Fruit fly (Drosophila melanogaster) whole organism, embryonic: ENCODE data around the gene Mgstl.

Experiments
- Aef1 ChIP-seq: fragments of 200-800 bp; sonication (Bioruptor generic); IDR thresholded peaks from 3 replicates; pipeline ENCODE4 v1.3.6; 2022; ENCODE audit warnings: missing biosample characterization, missing genetic modification characterization
- Blimp-1 ChIP-seq: fragments of 200-800 bp; sonication (Bioruptor generic); optimal IDR thresholded peaks from 3 replicates; lab custom pipeline; 2018; ENCODE audit warnings: missing biosample characterization, missing genetic modification characterization, mild to moderate bottlenecking, moderate library complexity, missing genetic modification reagents
- Bteb2 ChIP-seq: fragments of 200-800 bp; sonication (Bioruptor generic); optimal IDR thresholded peaks from 2 replicates; lab custom pipeline; 2016; ENCODE audit warnings: missing biosample characterization, missing genetic modification characterization
- CG10267 ChIP-seq: fragments of 200-800 bp; sonication (Bioruptor generic); optimal IDR thresholded peaks from 2 replicates; lab custom pipeline; 2018; ENCODE audit warnings: missing biosample characterization, mild to moderate bottlenecking, missing genetic modification characterization, moderate library complexity
- CG10274 ChIP-seq: fragments of 200-800 bp; sonication (Bioruptor generic); optimal IDR thresholded peaks from 3 replicates; lab custom pipeline; 2017; ENCODE audit warnings: missing biosample characterization, mild to moderate bottlenecking, missing genetic modification characterization
- CG12155 ChIP-seq: fragments of 200-800 bp; sonication (Bioruptor generic); optimal IDR thresholded peaks from 3 replicates; lab custom pipeline; 2016; ENCODE audit warnings: missing biosample characterization, missing genetic modification characterization
- CG13296 ChIP-seq: fragments of 200-800 bp; sonication (Bioruptor generic); optimal IDR thresholded peaks from 3 replicates; lab custom pipeline; 2018; ENCODE audit warnings: missing biosample characterization, mild to moderate bottlenecking, missing genetic modification characterization
- CG14014 ChIP-seq: fragments of 200-800 bp; sonication (Bioruptor generic); IDR thresholded peaks from 2 replicates; pipeline ENCODE4 v1.3.6; 2022; ENCODE audit warnings: missing biosample characterization, missing genetic modification characterization
- CG14441 ChIP-seq: fragments of 200-800 bp; sonication (Bioruptor generic); IDR thresholded peaks from 2 replicates; pipeline ENCODE4 v1.3.6; 2022; ENCODE audit warnings: missing biosample characterization, missing genetic modification characterization
- CG14667 ChIP-seq: fragments of 200-800 bp; sonication (Bioruptor generic); IDR thresholded peaks from 2 replicates; pipeline ENCODE4 v1.3.6; 2022; ENCODE audit warnings: missing biosample characterization, missing genetic modification characterization
- CG14710 ChIP-seq: fragments of 200-800 bp; sonication (Bioruptor generic); optimal IDR thresholded peaks from 3 replicates; lab custom pipeline; 2019; ENCODE audit warnings: missing biosample characterization, mild to moderate bottlenecking, missing genetic modification characterization, moderate library complexity
- CG14860 ChIP-seq: fragments of 200-800 bp; sonication (Bioruptor generic); IDR thresholded peaks from 3 replicates; pipeline ENCODE4 v1.3.6; 2022; ENCODE audit warnings: missing biosample characterization, missing genetic modification characterization; ENCODE audit not compliant: partially characterized antibody
- CG14965 ChIP-seq: fragments of 200-800 bp; sonication (Bioruptor generic); optimal IDR thresholded peaks from 2 replicates; lab custom pipeline; 2016; ENCODE audit warnings: missing biosample characterization, missing genetic modification characterization, borderline replicate concordance
- CG1529 ChIP-seq: fragments of 200-800 bp; sonication (Bioruptor generic); optimal IDR thresholded peaks from 3 replicates; lab custom pipeline; 2018; ENCODE audit warnings: missing biosample characterization, missing genetic modification characterization
- CG15479 ChIP-seq: fragments of 200-800 bp; sonication (Bioruptor generic); optimal IDR thresholded peaks from 3 replicates; lab custom pipeline; 2019; ENCODE audit warnings: missing biosample characterization, mild to moderate bottlenecking, missing genetic modification characterization, moderate library complexity
- CG15696 ChIP-seq: fragments of 200-800 bp; sonication (Bioruptor generic); optimal IDR thresholded peaks from 2 replicates; lab custom pipeline; 2019; ENCODE audit warnings: missing biosample characterization, mild to moderate bottlenecking, missing genetic modification characterization, moderate library complexity
- CG1602 ChIP-seq: fragments of 200-800 bp; sonication (Bioruptor generic); optimal IDR thresholded peaks from 3 replicates; lab custom pipeline; 2016; ENCODE audit warnings: missing biosample characterization, missing genetic modification characterization
- CG17385 ChIP-seq: fragments of 200-800 bp; sonication (Bioruptor generic); optimal IDR thresholded peaks from 3 replicates; lab custom pipeline; 2018; ENCODE audit warnings: missing biosample characterization, mild to moderate bottlenecking, missing genetic modification characterization
- CG17568 ChIP-seq: fragments of 200-800 bp; sonication (Bioruptor generic); optimal IDR thresholded peaks from 2 replicates; lab custom pipeline; 2018; ENCODE audit warnings: missing biosample characterization, mild to moderate bottlenecking, missing genetic modification characterization, moderate library complexity
- CG1832 ChIP-seq: fragments of 200-800 bp; sonication (Bioruptor generic); optimal IDR thresholded peaks from 2 replicates; lab custom pipeline; 2017; ENCODE audit warnings: missing biosample characterization, mild to moderate bottlenecking, missing genetic modification characterization, inconsistent platforms
- CG34376 ChIP-seq: fragments of 200-800 bp; sonication (Bioruptor generic); optimal IDR thresholded peaks from 2 replicates; lab custom pipeline; 2018; ENCODE audit warnings: missing biosample characterization, mild to moderate bottlenecking, missing genetic modification characterization
- CG7928 ChIP-seq: fragments of 200-800 bp; sonication (Bioruptor generic); optimal IDR thresholded peaks from 2 replicates; lab custom pipeline; 2017; ENCODE audit warnings: missing biosample characterization, mild to moderate bottlenecking, missing genetic modification characterization
- CG8765 ChIP-seq: fragments of 200-800 bp; sonication (Bioruptor generic); IDR thresholded peaks from 2 replicates; pipeline ENCODE4 v1.3.6; 2022; ENCODE audit warnings: missing biosample characterization, missing genetic modification characterization
- Dip2 ChIP-seq: fragments of 200-800 bp; sonication (Bioruptor generic); IDR thresholded peaks from 2 replicates; pipeline ENCODE4 v1.3.6; 2022; ENCODE audit warnings: missing biosample characterization, missing genetic modification characterization
- E2f1 ChIP-seq: fragments of 200-800 bp; sonication (Bioruptor generic); IDR thresholded peaks from 2 replicates; pipeline ENCODE4 v1.3.6; 2022; ENCODE audit warnings: missing biosample characterization, missing genetic modification characterization
- Gug ChIP-seq: fragments of 200-800 bp; sonication (Bioruptor generic); IDR thresholded peaks from 4 replicates; pipeline ENCODE4 v1.3.6; 2022; ENCODE audit warnings: missing biosample characterization, missing genetic modification characterization
- H15 ChIP-seq: fragments of 200-800 bp; sonication (Bioruptor generic); IDR thresholded peaks from 3 replicates; pipeline ENCODE4 v1.3.6; 2022; ENCODE audit warnings: missing biosample characterization, missing genetic modification characterization
- HHEX ChIP-seq: fragments of 200-800 bp; sonication (Bioruptor generic); optimal IDR thresholded peaks from 3 replicates; lab custom pipeline; 2017; ENCODE audit warnings: missing biosample characterization, mild to moderate bottlenecking, missing genetic modification characterization, missing genetic modification reagents
- HmgD ChIP-seq: fragments of 200-800 bp; sonication (Bioruptor generic); optimal IDR thresholded peaks from 3 replicates; lab custom pipeline; 2016; ENCODE audit warnings: missing biosample characterization, missing genetic modification characterization
- Lim3 ChIP-seq: fragments of 200-800 bp; sonication (Bioruptor generic); IDR thresholded peaks from 2 replicates; pipeline ENCODE4 v1.3.6; 2022; ENCODE audit warnings: missing biosample characterization, missing genetic modification characterization
- NC2α ChIP-seq: fragments of 200-800 bp; sonication (Bioruptor generic); optimal IDR thresholded peaks from 2 replicates; lab custom pipeline; 2016; ENCODE audit warnings: missing biosample characterization, missing genetic modification characterization
- Tbp ChIP-seq: fragments of >200 bp; optimal IDR thresholded peaks from 2 replicates; lab custom pipeline; 2018; ENCODE audit warnings: missing biosample characterization, missing genetic modification characterization
- YL-1 ChIP-seq: fragments of 200-800 bp; sonication (Bioruptor generic); optimal IDR thresholded peaks from 3 replicates; lab custom pipeline; 2017; ENCODE audit warnings: missing biosample characterization, mild to moderate bottlenecking, missing genetic modification characterization
- abd-A ChIP-seq: fragments of 200-800 bp; sonication (Bioruptor generic); optimal IDR thresholded peaks from 3 replicates; lab custom pipeline; 2019; ENCODE audit warnings: missing biosample characterization, mild to moderate bottlenecking, missing genetic modification characterization, moderate library complexity
- ac ChIP-seq: fragments of 200-800 bp; sonication (Bioruptor generic); optimal IDR thresholded peaks from 3 replicates; lab custom pipeline; 2017; ENCODE audit warnings: missing biosample characterization, mild to moderate bottlenecking, missing genetic modification characterization
- br ChIP-seq: fragments of >200 bp; optimal IDR thresholded peaks from 2 replicates; lab custom pipeline; 2017
- bsh ChIP-seq, 2 experiments: fragments of 200-800 bp; sonication (Bioruptor generic); optimal IDR thresholded peaks; 2 replicates each; lab custom pipeline; 2017 to 2018; ENCODE audit warnings: mild to moderate bottlenecking in 2 of 2, missing biosample characterization in 2 of 2, missing genetic modification characterization in 2 of 2, moderate library complexity in 1 of 2
- dmrt99B ChIP-seq: fragments of 200-800 bp; sonication (Bioruptor generic); optimal IDR thresholded peaks from 2 replicates; lab custom pipeline; 2018; ENCODE audit warnings: missing biosample characterization, mild to moderate bottlenecking, missing genetic modification characterization, moderate library complexity
- emc ChIP-seq: fragments of 200-800 bp; sonication (Bioruptor generic); optimal IDR thresholded peaks from 2 replicates; lab custom pipeline; 2016; ENCODE audit warnings: missing biosample characterization, missing genetic modification characterization
- gsb ChIP-seq: fragments of 200-800 bp; sonication (Bioruptor generic); IDR thresholded peaks from 2 replicates; pipeline ENCODE4 v1.3.6; 2022; ENCODE audit warnings: missing biosample characterization, missing genetic modification characterization
- p53 ChIP-seq: fragments of 200-800 bp; sonication (Bioruptor generic); optimal IDR thresholded peaks from 2 replicates; lab custom pipeline; 2016; ENCODE audit warnings: missing biosample characterization, missing genetic modification characterization
- phol ChIP-seq: fragments of 200-800 bp; sonication (Bioruptor generic); optimal IDR thresholded peaks from 3 replicates; lab custom pipeline; 2018; ENCODE audit warnings: missing biosample characterization, mild to moderate bottlenecking, missing genetic modification characterization, moderate library complexity
- pros ChIP-seq: fragments of 200-800 bp; sonication (Bioruptor generic); optimal IDR thresholded peaks from 3 replicates; lab custom pipeline; 2019; ENCODE audit warnings: missing biosample characterization, mild to moderate bottlenecking, missing genetic modification characterization, moderate library complexity
- sima ChIP-seq: fragments of 200-800 bp; sonication (Bioruptor generic); optimal IDR thresholded peaks from 2 replicates; lab custom pipeline; 2016; ENCODE audit warnings: missing biosample characterization, missing genetic modification characterization
- sisA ChIP-seq: fragments of 200-800 bp; sonication (Bioruptor generic); IDR thresholded peaks from 2 replicates; pipeline ENCODE4 v1.3.6; 2022; ENCODE audit warnings: missing biosample characterization, missing genetic modification characterization
- sna ChIP-seq: fragments of 200-800 bp; sonication (Bioruptor generic); IDR thresholded peaks from 2 replicates; pipeline ENCODE4 v1.3.6; 2022; ENCODE audit warnings: missing biosample characterization, missing genetic modification characterization; ENCODE audit not compliant: partially characterized antibody
- tap ChIP-seq: fragments of 200-800 bp; optimal IDR thresholded peaks from 3 replicates; lab custom pipeline; 2019; ENCODE audit warnings: missing biosample characterization, mild to moderate bottlenecking, missing genetic modification characterization, moderate library complexity
- trem ChIP-seq: fragments of 200-800 bp; optimal IDR thresholded peaks from 3 replicates; lab custom pipeline; 2019; ENCODE audit warnings: missing biosample characterization, mild to moderate bottlenecking, missing genetic modification characterization, moderate library complexity
- usp ChIP-seq: fragments of >200 bp; optimal IDR thresholded peaks from 2 replicates; lab custom pipeline; 2017; ENCODE audit warnings: missing biosample characterization, missing genetic modification characterization

Gene Mgstl

dm6 chrX:21053849-21054581 lies 12.1 kb downstream of the Mgstl start, which contains the start of the genes Stt3A and bves (continued):
- TF ChIP-seq CG17385 (GFP tag; lab: Kevin White, UChicago): peak; percentile 97
- peak; percentile 98 for TF ChIP-seq HHEX
- peak; percentile 36 for TF ChIP-seq CG1832 (GFP tag; lab: Kevin White, UChicago)
- TF ChIP-seq usp (GFP tag; lab: Kevin White, UChicago): no peak
- peak; percentile 94 for TF ChIP-seq gsb
- TF ChIP-seq CG1602 (GFP tag; lab: Kevin White, UChicago): peak; percentile 97
- peak; percentile 78 for TF ChIP-seq CG7928
- TF ChIP-seq ac (GFP tag; lab: Kevin White, UChicago): peak; percentile 98
- peak; percentile 95 for TF ChIP-seq CG8765
- TF ChIP-seq CG17568: peak; percentile 99
- peak; percentile 98 to 99 for TF ChIP-seq bsh (GFP tag; optimal IDR thresholded peaks at IDR 0.05; lab: Kevin White, UChicago)
- TF ChIP-seq CG13296 (GFP tag; lab: Kevin White, UChicago): peak; percentile 98
- peak; percentile 87 for TF ChIP-seq CG14965
- peak; percentile 97 for TF ChIP-seq phol
- peak; percentile 96 for TF ChIP-seq HmgD
- peak; percentile 91 for TF ChIP-seq CG10274 (GFP tag; lab: Kevin White, UChicago)
- TF ChIP-seq Dip2 (GFP tag; lab: Robert Waterston, UW): peak; percentile 48; the same call in 1 of the 2 replicates
- TF ChIP-seq emc (GFP tag; lab: Kevin White, UChicago): peak; percentile 95
- TF ChIP-seq CG12155 (GFP tag; lab: Kevin White, UChicago): peak; percentile 96
- peak; percentile 98 for TF ChIP-seq CG14014 (GFP tag; lab: Robert Waterston, UW)
- TF ChIP-seq CG14860 (GFP tag; lab: Robert Waterston, UW): peak; percentile 79
- peak; percentile 99 for TF ChIP-seq dmrt99B
- peak; percentile 97 for TF ChIP-seq CG10267 (tag; lab: Kevin White, UChicago)
- TF ChIP-seq NC2α (GFP tag; lab: Kevin White, UChicago): peak; percentile 97
- TF ChIP-seq H15: peak; percentile 93
- TF ChIP-seq p53 (GFP tag; lab: Kevin White, UChicago): peak; percentile 96
- TF ChIP-seq E2f1: peak; percentile 97
- TF ChIP-seq YL-1 (GFP tag; lab: Kevin White, UChicago): peak; percentile 98
- peak; percentile 69 for TF ChIP-seq pros (GFP tag; lab: Kevin White, UChicago)
- TF ChIP-seq Blimp-1: peak; percentile 98
- TF ChIP-seq CG34376 (GFP tag; lab: Kevin White, UChicago): peak; percentile 97
- peak; percentile 59 for TF ChIP-seq CG15479
- peak; percentile 98 for TF ChIP-seq tap (tag; lab: Kevin White, UChicago)
- TF ChIP-seq sisA (GFP tag; lab: Robert Waterston, UW): peak; percentile 96
- TF ChIP-seq Gug (GFP tag; lab: Robert Waterston, UW): peak; percentile 94
- peak; percentile 96 for TF ChIP-seq trem (tag; lab: Kevin White, UChicago)
- TF ChIP-seq CG14441: peak; percentile 97
- no peak for TF ChIP-seq br (lab: Kevin White, UChicago)
- TF ChIP-seq sima (GFP tag; lab: Kevin White, UChicago): peak; percentile 95
- peak; percentile 94 for TF ChIP-seq Aef1
- TF ChIP-seq Lim3: peak; percentile 79
- peak; percentile 95 for TF ChIP-seq CG14667 (GFP tag; lab: Robert Waterston, UW)
- TF ChIP-seq Tbp (GFP tag; lab: Kevin White, UChicago): no peak
- peak; percentile 98 for TF ChIP-seq Bteb2 (GFP tag; lab: Kevin White, UChicago)
- TF ChIP-seq CG1529 (GFP tag; lab: Kevin White, UChicago): peak; percentile 98
- peak; percentile 96 for TF ChIP-seq CG14710
- peak; percentile 97 for TF ChIP-seq CG15696
- peak; percentile 75 for TF ChIP-seq sna (GFP tag; lab: Robert Waterston, UW)
- TF ChIP-seq abd-A (tag; lab: Kevin White, UChicago): peak; percentile 93
